Fruit fly (Drosophila melanogaster): ENCODE measurements around the gene CG17544.

Gene CG17544

dm6 chr2L:19377129-19378083 is 20.9 kb downstream of the CG17544 start (continued):
- peak; percentile 11 for TF ChIP-seq fd59A (GFP tag; optimal IDR thresholded peaks at IDR 0.05)
- peak; percentile 45 for TF ChIP-seq CG10669 (GFP tag; optimal IDR thresholded peaks at IDR 0.05)
- no peak for TF ChIP-seq Lpt (GFP tag; optimal IDR thresholded peaks at IDR 0.05)
- TF ChIP-seq CG7368 (GFP tag; optimal IDR thresholded peaks at IDR 0.05), result no peak
- no peak for TF ChIP-seq Hr39 (GFP tag; optimal IDR thresholded peaks at IDR 0.05)
- no peak for TF ChIP-seq CG11294 (GFP tag; IDR thresholded peaks at IDR 0.05)
- TF ChIP-seq CG6163 (GFP tag; IDR thresholded peaks at IDR 0.05), result no peak; the same call in 2 of the 3 replicates
- no peak for TF ChIP-seq Sox14 (GFP tag; optimal IDR thresholded peaks at IDR 0.05)
- no peak for TF ChIP-seq CG6854 (GFP tag; optimal IDR thresholded peaks at IDR 0.05)
- TF ChIP-seq achi (GFP tag; optimal IDR thresholded peaks at IDR 0.05), result peak; percentile 0
- peak; percentile 12 for TF ChIP-seq CG6808 (GFP tag; optimal IDR thresholded peaks at IDR 0.05)
- peak; percentile 30 for TF ChIP-seq acj6 (GFP tag; optimal IDR thresholded peaks at IDR 0.05)
- no peak for TF ChIP-seq Hr4 (GFP tag; optimal IDR thresholded peaks at IDR 0.05)
- peak; percentile 32 for TF ChIP-seq esn (GFP tag; optimal IDR thresholded peaks at IDR 0.05)
- no peak for TF ChIP-seq Hr38 (GFP tag; optimal IDR thresholded peaks at IDR 0.05)
- TF ChIP-seq CG8119 (GFP tag; IDR thresholded peaks at IDR 0.05), result 0 out of 3 replicates have a peak, but pooled peaks have one; percentile 28
- no peak for TF ChIP-seq dac (GFP tag; optimal IDR thresholded peaks at IDR 0.05)
- TF ChIP-seq Sox102F (GFP tag; optimal IDR thresholded peaks at IDR 0.05), result no peak
- TF ChIP-seq CG9139 (GFP tag; optimal IDR thresholded peaks at IDR 0.05), result no peak
- TF ChIP-seq svp (GFP tag), result peak; percentile 76
- no peak for TF ChIP-seq Sox15 (GFP tag; optimal IDR thresholded peaks at IDR 0.05)
- peak; percentile 22 for TF ChIP-seq pdm3 (GFP tag; optimal IDR thresholded peaks at IDR 0.05)
- TF ChIP-seq net (GFP tag; optimal IDR thresholded peaks at IDR 0.05), result peak; percentile 19
- TF ChIP-seq CG11762 (GFP tag; optimal IDR thresholded peaks at IDR 0.05; ENCODE audit: insufficient read depth), result no peak
- TF ChIP-seq CG1621 (tag; optimal IDR thresholded peaks at IDR 0.05), result peak; percentile 16
- TF ChIP-seq vri (GFP tag; optimal IDR thresholded peaks at IDR 0.05), result no peak
- TF ChIP-seq CG34406 (GFP tag; optimal IDR thresholded peaks at IDR 0.05), result peak; percentile 0
- peak; percentile 8 for TF ChIP-seq Ets96B (tag; optimal IDR thresholded peaks at IDR 0.05)
- peak; percentile 12 for TF ChIP-seq Smox (GFP tag; optimal IDR thresholded peaks at IDR 0.05)
- TF ChIP-seq CG3032 (tag; optimal IDR thresholded peaks at IDR 0.05), result peak; percentile 50
- TF ChIP-seq cyc (GFP tag; optimal IDR thresholded peaks at IDR 0.05), result no peak
- TF ChIP-seq salr (GFP tag; optimal IDR thresholded peaks at IDR 0.05), result no peak
- TF ChIP-seq CG6792 (GFP tag; optimal IDR thresholded peaks at IDR 0.05), result peak; percentile 9
- peak; percentile 26 for TF ChIP-seq CG10631 (GFP tag; optimal IDR thresholded peaks at IDR 0.05)
- no peak for TF ChIP-seq fkh (GFP tag; optimal IDR thresholded peaks at IDR 0.05)
- no peak for TF ChIP-seq Eip93F (GFP tag; optimal IDR thresholded peaks at IDR 0.05)
- no peak for TF ChIP-seq CG11902 (GFP tag; optimal IDR thresholded peaks at IDR 0.05)
- TF ChIP-seq Gug (GFP tag; IDR thresholded peaks at IDR 0.05), result no peak

- TF ChIP-seq pdm3 (GFP tag; optimal IDR thresholded peaks at IDR 0.05) (peak; percentile 43), eg (GFP tag; IDR thresholded peaks at IDR 0.05) (peak; percentile 84), CG16779 (tag; optimal IDR thresholded peaks at IDR 0.05) (peak; percentile 51), Blimp-1 (GFP tag; optimal IDR thresholded peaks at IDR 0.05) (no peak), fd59A (GFP tag; optimal IDR thresholded peaks at IDR 0.05) (peak; percentile 52), CG1621 (tag; optimal IDR thresholded peaks at IDR 0.05) (peak; percentile 26), CG11294 (GFP tag; IDR thresholded peaks at IDR 0.05) (peak; percentile 35; the same call in 1 of the 2 replicates), Ets96B (tag; optimal IDR thresholded peaks at IDR 0.05) (peak; percentile 40), spab (GFP tag; optimal IDR thresholded peaks at IDR 0.05) (peak; percentile 42), Lpt (GFP tag; optimal IDR thresholded peaks at IDR 0.05) (peak; percentile 51), CG10631 (GFP tag; optimal IDR thresholded peaks at IDR 0.05) (peak; percentile 69), Hr38 (GFP tag; optimal IDR thresholded peaks at IDR 0.05) (no peak), Sox102F (GFP tag; optimal IDR thresholded peaks at IDR 0.05) (no peak), esn (GFP tag; optimal IDR thresholded peaks at IDR 0.05) (peak; percentile 19), CG3919 (GFP tag; optimal IDR thresholded peaks at IDR 0.05) (peak; percentile 59), CG4318 (GFP tag; optimal IDR thresholded peaks at IDR 0.05) (peak; percentile 65), Hr4 (GFP tag; optimal IDR thresholded peaks at IDR 0.05) (peak; percentile 68), CG3032 (tag; optimal IDR thresholded peaks at IDR 0.05) (peak; percentile 62), CG6808 (GFP tag; optimal IDR thresholded peaks at IDR 0.05) (peak; percentile 54), vri (GFP tag; optimal IDR thresholded peaks at IDR 0.05) (no peak), CG11762 (GFP tag; optimal IDR thresholded peaks at IDR 0.05; ENCODE audit: insufficient read depth) (peak; percentile 54), ss (GFP tag; optimal IDR thresholded peaks at IDR 0.05) (peak; percentile 17 to 45), dsx (GFP tag; optimal IDR thresholded peaks at IDR 0.05; ENCODE audit: poor library complexity, severe bottlenecking) (peak; percentile 59), svp (GFP tag) (peak; percentile 59), salr (GFP tag; optimal IDR thresholded peaks at IDR 0.05) (peak; percentile 53 to 61), CG6792 (GFP tag; optimal IDR thresholded peaks at IDR 0.05) (peak; percentile 37)
These were observed 22.1 kb downstream of the CG17544 start for dm6 chr2L:19376145-19376544.

Data from whole organism, prepupa.